Worm (Caenorhabditis elegans): ENCODE measurements around the gene phat-5.

phat-5 gene

ce11 chrV:4080546-4080945 is 41.8 kb downstream of the phat-5 start:
- TF ChIP-seq ceh-13 (GFP tag; optimal IDR thresholded peaks at IDR 0.05) = no peak
- no peak for TF ChIP-seq F13C5.2 (tag; optimal IDR thresholded peaks at IDR 0.05)
- no peak for TF ChIP-seq scrt-1 (GFP tag; IDR thresholded peaks at IDR 0.05)
- no peak for TF ChIP-seq sea-1 (GFP tag; conservative IDR thresholded peaks at IDR 0.05)
- TF ChIP-seq pes-1 (GFP tag; IDR thresholded peaks at IDR 0.05) = no peak
- no peak for TF ChIP-seq tra-4 (tag; optimal IDR thresholded peaks at IDR 0.05)
- no peak for TF ChIP-seq aly-1 (tag; optimal IDR thresholded peaks at IDR 0.05)
- no peak for TF ChIP-seq hmbx-1 (tag; optimal IDR thresholded peaks at IDR 0.05)
- TF ChIP-seq tbx-37 (GFP tag; conservative IDR thresholded peaks at IDR 0.05) = no peak
- no peak for TF ChIP-seq flt-1 (GFP tag; IDR thresholded peaks at IDR 0.05)
- TF ChIP-seq tbx-11 (GFP tag; IDR thresholded peaks at IDR 0.05) = no peak
- TF ChIP-seq B0310.2 (tag; optimal IDR thresholded peaks at IDR 0.05) = no peak
- TF ChIP-seq ets-7 (tag; optimal IDR thresholded peaks at IDR 0.05) = no peak

DNA sequence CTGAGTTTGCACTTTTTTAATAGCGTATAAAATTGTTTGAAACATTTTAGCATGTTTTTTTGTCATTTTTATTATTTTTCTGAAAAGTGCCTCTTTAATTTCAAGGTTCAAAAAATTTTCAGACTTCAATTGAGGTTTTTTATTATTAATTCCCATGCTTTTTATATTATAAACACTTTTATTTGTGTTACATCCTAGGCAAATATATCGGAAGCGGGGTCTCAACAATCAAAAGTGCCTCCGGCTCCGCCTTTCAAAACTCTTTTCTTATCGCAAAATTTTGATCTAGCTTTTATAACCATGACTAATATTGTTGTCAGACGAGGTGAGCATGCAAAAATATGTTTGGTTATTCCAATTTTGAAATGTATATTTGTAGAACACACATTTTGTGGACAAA is 48.9 kb downstream of the phat-5 start, which contains the start of gene otpl-2:
Gene otpl-2 (plus strand): TSS at position 301 of the 400 bp plus-strand sequence.
- TF ChIP-seq ceh-13 (GFP tag; optimal IDR thresholded peaks at IDR 0.05) (no peak), tbx-37 (GFP tag; conservative IDR thresholded peaks at IDR 0.05) (no peak), pes-1 (GFP tag; IDR thresholded peaks at IDR 0.05) (no peak), F13C5.2 (tag; optimal IDR thresholded peaks at IDR 0.05) (no peak), ceh-36 (tag; optimal IDR thresholded peaks at IDR 0.05) (no peak), hmg-4 (GFP tag; optimal IDR thresholded peaks at IDR 0.05) (no peak)
